Fruit fly (Drosophila melanogaster) whole organism, embryonic: ENCODE results near the gene Art2.

Experiments used
- Atf-2 ChIP-seq: fragments of 200-800 bp; sonication (Bioruptor generic); optimal IDR thresholded peaks from 2 replicates; lab custom pipeline; 2016; ENCODE audit warnings: missing biosample characterization, missing genetic modification characterization
- B-H1 ChIP-seq: fragments of 200-800 bp; sonication (Bioruptor generic); IDR thresholded peaks from 3 replicates; pipeline ENCODE4 v1.3.6; 2022; ENCODE audit warnings: missing biosample characterization, missing genetic modification characterization
- CG10147 ChIP-seq: fragments of 200-800 bp; sonication (Bioruptor generic); optimal IDR thresholded peaks from 2 replicates; lab custom pipeline; 2019; ENCODE audit warnings: missing biosample characterization, mild to moderate bottlenecking, missing genetic modification characterization, moderate library complexity
- CG1024 ChIP-seq: fragments of 200-800 bp; sonication (Bioruptor generic); IDR thresholded peaks from 2 replicates; pipeline ENCODE4 v1.3.6; 2022; ENCODE audit warnings: missing biosample characterization, missing genetic modification characterization
- CG11398 ChIP-seq: fragments of 200-800 bp; sonication (Bioruptor generic); optimal IDR thresholded peaks from 2 replicates; lab custom pipeline; 2016; ENCODE audit warnings: missing biosample characterization, missing genetic modification characterization
- CG12769 ChIP-seq: fragments of 200-800 bp; sonication (Bioruptor generic); optimal IDR thresholded peaks from 2 replicates; lab custom pipeline; 2019; ENCODE audit warnings: missing biosample characterization, mild to moderate bottlenecking, missing genetic modification characterization, moderate library complexity
- CG14050 ChIP-seq: fragments of 200-800 bp; sonication (Bioruptor generic); IDR thresholded peaks from 3 replicates; pipeline ENCODE4 v1.3.6; 2022; ENCODE audit warnings: missing biosample characterization, missing genetic modification characterization
- CG15011 ChIP-seq: fragments of 200-800 bp; sonication (Bioruptor generic); optimal IDR thresholded peaks from 3 replicates; lab custom pipeline; 2018; ENCODE audit warnings: missing biosample characterization, mild to moderate bottlenecking, missing genetic modification characterization
- CG15073 ChIP-seq: fragments of 200-800 bp; sonication (Bioruptor generic); optimal IDR thresholded peaks from 2 replicates; lab custom pipeline; 2016; ENCODE audit warnings: missing biosample characterization, missing genetic modification characterization
- CG15601 ChIP-seq: fragments of 200-800 bp; sonication (Bioruptor generic); optimal IDR thresholded peaks from 3 replicates; lab custom pipeline; 2019; ENCODE audit warnings: missing biosample characterization, mild to moderate bottlenecking, missing genetic modification characterization, moderate library complexity
- CG18619 ChIP-seq: fragments of 200-800 bp; sonication (Bioruptor generic); optimal IDR thresholded peaks from 3 replicates; lab custom pipeline; 2017; ENCODE audit warnings: missing biosample characterization, mild to moderate bottlenecking, missing genetic modification characterization
- CG2116 ChIP-seq: fragments of 200-800 bp; sonication (Bioruptor generic); optimal IDR thresholded peaks from 3 replicates; lab custom pipeline; 2018; ENCODE audit warnings: missing biosample characterization, mild to moderate bottlenecking, missing genetic modification characterization
- CG2120 ChIP-seq: fragments of 200-800 bp; sonication (Bioruptor generic); optimal IDR thresholded peaks from 3 replicates; lab custom pipeline; 2016; ENCODE audit warnings: missing biosample characterization, missing genetic modification characterization
- CG31388 ChIP-seq: fragments of 200-800 bp; sonication (Bioruptor generic); optimal IDR thresholded peaks from 2 replicates; lab custom pipeline; 2016; ENCODE audit warnings: missing biosample characterization, missing genetic modification characterization
- CG31441 ChIP-seq: fragments of 200-800 bp; sonication (Bioruptor generic); IDR thresholded peaks from 2 replicates; pipeline ENCODE4 v1.3.6; 2022; ENCODE audit warnings: missing biosample characterization, missing genetic modification characterization
- CG32532 ChIP-seq: fragments of 200-800 bp; sonication (Bioruptor generic); IDR thresholded peaks from 2 replicates; pipeline ENCODE4 v1.3.6; 2022; ENCODE audit warnings: missing biosample characterization, missing genetic modification characterization
- CG4282 ChIP-seq: fragments of 200-800 bp; sonication (Bioruptor generic); optimal IDR thresholded peaks from 2 replicates; lab custom pipeline; 2016; ENCODE audit warnings: missing biosample characterization, missing genetic modification characterization
- CG4820 ChIP-seq: fragments of 200-800 bp; sonication (Bioruptor generic); optimal IDR thresholded peaks from 3 replicates; lab custom pipeline; 2016; ENCODE audit warnings: missing biosample characterization, missing genetic modification characterization
- CG6689 ChIP-seq: fragments of 200-800 bp; sonication (Bioruptor generic); IDR thresholded peaks from 2 replicates; pipeline ENCODE4 v1.3.6; 2022; ENCODE audit warnings: missing biosample characterization, missing genetic modification characterization
- CG7271 ChIP-seq: fragments of 200-800 bp; sonication (Bioruptor generic); optimal IDR thresholded peaks from 2 replicates; lab custom pipeline; 2018; ENCODE audit warnings: missing biosample characterization, mild to moderate bottlenecking, missing genetic modification characterization, moderate library complexity
- CG7786 ChIP-seq: fragments of 200-800 bp; sonication (Bioruptor generic); optimal IDR thresholded peaks from 2 replicates; lab custom pipeline; 2016; ENCODE audit warnings: missing biosample characterization, missing genetic modification characterization
- CG8281 ChIP-seq: fragments of 200-800 bp; sonication (Bioruptor generic); optimal IDR thresholded peaks from 2 replicates; lab custom pipeline; 2018; ENCODE audit warnings: missing biosample characterization, mild to moderate bottlenecking, missing genetic modification characterization, moderate library complexity
- CG8359 ChIP-seq: fragments of 200-800 bp; sonication (Bioruptor generic); optimal IDR thresholded peaks from 2 replicates; lab custom pipeline; 2017; ENCODE audit warnings: missing biosample characterization, mild to moderate bottlenecking, missing genetic modification characterization, borderline replicate concordance
- CG8924 ChIP-seq: fragments of 200-800 bp; optimal IDR thresholded peaks from 3 replicates; lab custom pipeline; 2019; ENCODE audit warnings: missing biosample characterization, mild to moderate bottlenecking, missing genetic modification characterization, moderate library complexity
- Dek ChIP-seq: fragments of 200-800 bp; sonication (Bioruptor generic); optimal IDR thresholded peaks from 3 replicates; lab custom pipeline; 2019; ENCODE audit warnings: missing biosample characterization, mild to moderate bottlenecking, missing genetic modification characterization, moderate library complexity
- Fer3 ChIP-seq: fragments of 200-800 bp; sonication (Bioruptor generic); optimal IDR thresholded peaks from 2 replicates; lab custom pipeline; 2018; ENCODE audit warnings: missing biosample characterization, mild to moderate bottlenecking, missing genetic modification characterization, moderate library complexity
- HLHmδ ChIP-seq: fragments of 200-800 bp; sonication (Bioruptor generic); optimal IDR thresholded peaks from 2 replicates; lab custom pipeline; 2018; ENCODE audit warnings: missing biosample characterization, mild to moderate bottlenecking, missing genetic modification characterization, moderate library complexity
- Hr78 ChIP-seq, 2 experiments: fragments of 200-800 bp in 1 of 2; fragments of >200 bp in 1 of 2; sonication (Bioruptor generic) in 1 of 2; optimal IDR thresholded peaks; 2 replicates each; lab custom pipeline; 2017 to 2019; ENCODE audit warnings: missing biosample characterization in 2 of 2, missing genetic modification characterization in 2 of 2, mild to moderate bottlenecking in 1 of 2, moderate library complexity in 1 of 2
- Sox102F ChIP-seq: fragments of 200-800 bp; sonication (Bioruptor generic); optimal IDR thresholded peaks from 2 replicates; lab custom pipeline; 2018; ENCODE audit warnings: missing biosample characterization, mild to moderate bottlenecking, missing genetic modification characterization, moderate library complexity
- Ssrp ChIP-seq: fragments of 200-800 bp; sonication (Bioruptor generic); optimal IDR thresholded peaks from 2 replicates; lab custom pipeline; 2018; ENCODE audit warnings: missing biosample characterization, mild to moderate bottlenecking, missing genetic modification characterization, moderate library complexity
- Tbp ChIP-seq: fragments of >200 bp; optimal IDR thresholded peaks from 2 replicates; lab custom pipeline; 2018; ENCODE audit warnings: missing biosample characterization, missing genetic modification characterization
- al ChIP-seq: fragments of 200-800 bp; sonication (Bioruptor generic); IDR thresholded peaks from 2 replicates; pipeline ENCODE4 v1.3.6; 2022; ENCODE audit warnings: missing biosample characterization, missing genetic modification characterization
- bigmax ChIP-seq: fragments of 200-800 bp; sonication (Bioruptor generic); optimal IDR thresholded peaks from 2 replicates; lab custom pipeline; 2018; ENCODE audit warnings: missing biosample characterization, mild to moderate bottlenecking, missing genetic modification characterization
- caup ChIP-seq: fragments of 200-800 bp; sonication (Bioruptor generic); optimal IDR thresholded peaks from 3 replicates; lab custom pipeline; 2017; ENCODE audit warnings: missing biosample characterization, mild to moderate bottlenecking, missing genetic modification characterization, moderate library complexity; ENCODE audit not compliant: severe bottlenecking
- dm ChIP-seq: fragments of 200-800 bp; sonication (Bioruptor generic); optimal IDR thresholded peaks from 3 replicates; lab custom pipeline; 2016; ENCODE audit warnings: missing biosample characterization, missing genetic modification characterization
- ewg ChIP-seq: fragments of 200-800 bp; sonication (Bioruptor generic); optimal IDR thresholded peaks from 3 replicates; lab custom pipeline; 2017; ENCODE audit warnings: mild to moderate bottlenecking, missing biosample characterization, missing genetic modification reagents, missing genetic modification characterization
- fd3F ChIP-seq: fragments of 200-800 bp; sonication (Bioruptor generic); optimal IDR thresholded peaks from 2 replicates; lab custom pipeline; 2018; ENCODE audit warnings: missing biosample characterization, mild to moderate bottlenecking, missing genetic modification characterization, moderate library complexity
- gem ChIP-seq: fragments of 200-800 bp; sonication (Bioruptor generic); optimal IDR thresholded peaks from 2 replicates; lab custom pipeline; 2019; ENCODE audit warnings: missing biosample characterization, mild to moderate bottlenecking, missing genetic modification characterization, moderate library complexity
- lilli ChIP-seq: fragments of 200-800 bp; sonication (Bioruptor generic); optimal IDR thresholded peaks from 3 replicates; lab custom pipeline; 2016; ENCODE audit warnings: missing biosample characterization, missing genetic modification characterization
- lmd ChIP-seq: fragments of 200-800 bp; sonication (Bioruptor generic); IDR thresholded peaks from 2 replicates; pipeline ENCODE4 v1.3.6; 2022; ENCODE audit warnings: missing biosample characterization, missing genetic modification characterization
- pnt ChIP-seq: fragments of 200-800 bp; sonication (Bioruptor generic); optimal IDR thresholded peaks from 3 replicates; lab custom pipeline; 2016; ENCODE audit warnings: missing biosample characterization, missing genetic modification characterization
- pum ChIP-seq: fragments of 200-800 bp; sonication (Bioruptor generic); optimal IDR thresholded peaks from 2 replicates; lab custom pipeline; 2016; ENCODE audit warnings: missing biosample characterization, missing genetic modification characterization
- sisA ChIP-seq: fragments of 200-800 bp; sonication (Bioruptor generic); IDR thresholded peaks from 2 replicates; pipeline ENCODE4 v1.3.6; 2022; ENCODE audit warnings: missing biosample characterization, missing genetic modification characterization
- so ChIP-seq: fragments of 200-800 bp; sonication (Bioruptor generic); IDR thresholded peaks from 3 replicates; pipeline ENCODE4 v1.3.6; 2022; ENCODE audit warnings: missing biosample characterization, missing genetic modification characterization
- sr ChIP-seq: fragments of 200-800 bp; sonication (Bioruptor generic); IDR thresholded peaks from 3 replicates; pipeline ENCODE4 v1.3.6; 2022; ENCODE audit warnings: missing biosample characterization, missing genetic modification characterization
- trem ChIP-seq: fragments of 200-800 bp; optimal IDR thresholded peaks from 3 replicates; lab custom pipeline; 2019; ENCODE audit warnings: missing biosample characterization, mild to moderate bottlenecking, missing genetic modification characterization, moderate library complexity
- unpg ChIP-seq: fragments of 200-800 bp; sonication (Bioruptor generic); optimal IDR thresholded peaks from 3 replicates; lab custom pipeline; 2018; ENCODE audit warnings: missing biosample characterization, mild to moderate bottlenecking, missing genetic modification characterization, moderate library complexity
- zfh1 ChIP-seq: fragments of 200-800 bp; sonication (Bioruptor generic); IDR thresholded peaks from 3 replicates; pipeline ENCODE4 v1.3.6; 2022; ENCODE audit warnings: missing biosample characterization, missing genetic modification characterization
- zfh2 ChIP-seq: fragments of 200-800 bp; sonication (Bioruptor generic); optimal IDR thresholded peaks from 2 replicates; lab custom pipeline; 2016; ENCODE audit warnings: missing biosample characterization, missing genetic modification characterization

The Art2 gene

dm6 chr2L:4282681-4283343 lies 1.7 kb upstream of the Art2 start, which contains the start of gene tutl (continued):
- TF ChIP-seq HLHmδ (GFP tag; lab: Kevin White, UChicago) = peak; percentile 45
- TF ChIP-seq fd3F (GFP tag; lab: Kevin White, UChicago) = peak; percentile 63
- peak; percentile 57 for TF ChIP-seq CG8281 (tag; lab: Kevin White, UChicago)
- TF ChIP-seq Tbp (GFP tag; lab: Kevin White, UChicago) = no peak
- TF ChIP-seq al = peak; percentile 82
- TF ChIP-seq CG11398 = peak; percentile 74
- TF ChIP-seq pum (GFP tag; lab: Kevin White, UChicago) = peak; percentile 89
- TF ChIP-seq lmd (GFP tag; lab: Robert Waterston, UW) = peak; percentile 87
- TF ChIP-seq dm (GFP tag; lab: Kevin White, UChicago) = peak; percentile 52
- peak; percentile 62 for TF ChIP-seq CG31388 (GFP tag; lab: Kevin White, UChicago)
- TF ChIP-seq CG7271 (tag; lab: Kevin White, UChicago) = peak; percentile 48
- TF ChIP-seq CG2120 (GFP tag; lab: Kevin White, UChicago) = peak; percentile 77
- TF ChIP-seq CG6689 (GFP tag; lab: Robert Waterston, UW) = peak; percentile 89
- peak; percentile 61 for TF ChIP-seq Fer3 (tag; lab: Kevin White, UChicago)
- peak; percentile 55 for TF ChIP-seq CG15011 (GFP tag; lab: Kevin White, UChicago)
- 0 out of 2 replicates have a peak, but pooled peaks have one; percentile 44 for TF ChIP-seq CG1024 (GFP tag; lab: Robert Waterston, UW)
- TF ChIP-seq CG18619 (GFP tag; lab: Kevin White, UChicago) = peak; percentile 82
- TF ChIP-seq ewg (GFP tag; lab: Kevin White, UChicago) = peak; percentile 55
- peak; percentile 88 for TF ChIP-seq gem (tag; lab: Kevin White, UChicago)
- TF ChIP-seq zfh2 = peak; percentile 54
- peak; percentile 17 for TF ChIP-seq CG12769 (tag; lab: Kevin White, UChicago)
- TF ChIP-seq CG15073 (GFP tag; lab: Kevin White, UChicago) = peak; percentile 47
- TF ChIP-seq Ssrp (tag; lab: Kevin White, UChicago) = peak; percentile 82
- peak; percentile 32 for TF ChIP-seq caup (GFP tag; lab: Kevin White, UChicago)
- peak; percentile 89 for TF ChIP-seq CG4820
- peak; percentile 78 for TF ChIP-seq Sox102F
- TF ChIP-seq CG31441 (GFP tag; lab: Robert Waterston, UW) = peak; percentile 82
- peak; percentile 78 for TF ChIP-seq CG7786 (GFP tag; lab: Kevin White, UChicago)
- peak; percentile 47 for TF ChIP-seq CG4282
- TF ChIP-seq Dek (tag; lab: Kevin White, UChicago) = peak; percentile 56
- peak; percentile 86 for TF ChIP-seq Atf-2 (GFP tag; lab: Kevin White, UChicago)
- TF ChIP-seq so (GFP tag; lab: Robert Waterston, UW) = peak; percentile 69; the same call in 2 of the 3 replicates
- peak; percentile 83 for TF ChIP-seq CG32532 (GFP tag; lab: Robert Waterston, UW)
- TF ChIP-seq CG15601 (tag; lab: Kevin White, UChicago) = peak; percentile 91
- peak; percentile 84 for TF ChIP-seq unpg
- peak; percentile 87 for TF ChIP-seq pnt (GFP tag; lab: Kevin White, UChicago)
- TF ChIP-seq zfh1 (GFP tag; lab: Robert Waterston, UW) = peak; percentile 88
- TF ChIP-seq CG14050 (GFP tag; lab: Robert Waterston, UW) = peak; percentile 74
- TF ChIP-seq CG8924 = peak; percentile 62
- peak; percentile 63 for TF ChIP-seq B-H1 (GFP tag; lab: Robert Waterston, UW)
- TF ChIP-seq CG8359 = peak; percentile 49
- TF ChIP-seq Hr78 (GFP tag; optimal IDR thresholded peaks at IDR 0.05; lab: Kevin White, UChicago) = peak in 1 of 2 experiments; percentile 93
- TF ChIP-seq lilli (GFP tag; lab: Kevin White, UChicago) = peak; percentile 86
- TF ChIP-seq bigmax (GFP tag; lab: Kevin White, UChicago) = no peak
- TF ChIP-seq CG10147 = peak; percentile 71
- TF ChIP-seq sisA (GFP tag; lab: Robert Waterston, UW) = peak; percentile 82
- peak; percentile 70 for TF ChIP-seq trem
- TF ChIP-seq sr = 0 out of 3 replicates have a peak, but pooled peaks have one; percentile 4
- peak; percentile 36 for TF ChIP-seq CG2116 (GFP tag; lab: Kevin White, UChicago)
